Worm (Caenorhabditis elegans) whole organism, young adult: ENCODE data around the gene sft-4.
A peak's percentile ranks its signal among the peaks of the same experiment; 100 is the strongest.

ENCODE experiments used
- B0261.1 ChIP-seq: sonication (generic microtip); optimal IDR thresholded peaks from 2 replicates; lab custom pipeline; 2016; ENCODE audit warnings: mild to moderate bottlenecking, missing genetic modification characterization, moderate library complexity, missing compliant biosample characterization
- C17E4.6 ChIP-seq: fragments of 200-800 bp; sonication (Bioruptor generic); IDR thresholded peaks from 2 replicates; pipeline ENCODE4 v1.3.6; 2022; ENCODE audit warnings: missing genetic modification reagents, missing genetic modification characterization, missing compliant biosample characterization
- F22D6.2 ChIP-seq: sonication (generic microtip); optimal IDR thresholded peaks from 2 replicates; lab custom pipeline; 2016; ENCODE audit warnings: mild to moderate bottlenecking, missing genetic modification characterization, missing compliant biosample characterization
- F33H1.4 ChIP-seq: fragments of 200-800 bp; sonication (Bioruptor generic); IDR thresholded peaks from 2 replicates; pipeline ENCODE4 v1.3.6; 2022; ENCODE audit warnings: missing genetic modification reagents, missing genetic modification characterization, missing compliant biosample characterization
- F57A8.1 ChIP-seq: fragments of 200-800 bp; sonication (Bioruptor generic); optimal IDR thresholded peaks from 2 replicates; lab custom pipeline; 2018; ENCODE audit warnings: mild to moderate bottlenecking, missing genetic modification characterization, moderate library complexity, missing compliant biosample characterization
- K11D2.4 ChIP-seq: fragments of 200-800 bp; sonication (Bioruptor generic); IDR thresholded peaks from 2 replicates; pipeline ENCODE4 v1.3.6; 2022; ENCODE audit warnings: missing genetic modification reagents, missing genetic modification characterization, missing compliant biosample characterization
- Y53G8AR.9 ChIP-seq: fragments of 200-800 bp; sonication (Bioruptor generic); conservative IDR thresholded peaks from 2 replicates; pipeline ENCODE4 v1.3.6; 2022; ENCODE audit warnings: missing genetic modification reagents, missing genetic modification characterization, missing compliant biosample characterization
- ZK185.1 ChIP-seq: sonication (generic microtip); optimal IDR thresholded peaks from 2 replicates; lab custom pipeline; 2016; ENCODE audit warnings: mild to moderate bottlenecking, missing genetic modification characterization, missing compliant biosample characterization; ENCODE audit not compliant: poor library complexity, severe bottlenecking
- atf-7 ChIP-seq: sonication (generic microtip); optimal IDR thresholded peaks from 2 replicates; lab custom pipeline; 2017; ENCODE audit warnings: mild to moderate bottlenecking, missing genetic modification characterization, missing compliant biosample characterization
- attf-5 ChIP-seq: fragments of 200-800 bp; sonication (Bioruptor generic); optimal IDR thresholded peaks from 2 replicates; lab custom pipeline; 2018; ENCODE audit warnings: mild to moderate bottlenecking, missing genetic modification characterization, missing compliant biosample characterization
- bed-2 ChIP-seq: fragments of 200-800 bp; sonication (Bioruptor generic); IDR thresholded peaks from 2 replicates; pipeline ENCODE4 v1.3.6; 2022; ENCODE audit warnings: missing genetic modification reagents, missing genetic modification characterization, missing compliant biosample characterization
- ceh-100 ChIP-seq: fragments of 200-800 bp; sonication (Bioruptor generic); IDR thresholded peaks from 2 replicates; pipeline ENCODE4 v1.3.6; 2022; ENCODE audit warnings: missing genetic modification reagents, missing genetic modification characterization, missing compliant biosample characterization
- ceh-27 ChIP-seq: fragments of 200-800 bp; sonication (Bioruptor generic); optimal IDR thresholded peaks from 2 replicates; lab custom pipeline; 2018; ENCODE audit warnings: mild to moderate bottlenecking, missing genetic modification characterization, moderate library complexity, missing compliant biosample characterization
- ceh-58 ChIP-seq: fragments of 200-800 bp; sonication (Bioruptor generic); IDR thresholded peaks from 2 replicates; pipeline ENCODE4 v1.3.6; 2022; ENCODE audit warnings: missing genetic modification characterization, missing compliant biosample characterization
- die-1 ChIP-seq: sonication (generic microtip); optimal IDR thresholded peaks from 2 replicates; lab custom pipeline; 2016; ENCODE audit warnings: missing genotype, mild to moderate bottlenecking, missing genetic modification characterization, missing compliant biosample characterization
- dox-1 ChIP-seq: fragments of 200-800 bp; sonication (Bioruptor generic); IDR thresholded peaks from 2 replicates; pipeline ENCODE4 v1.3.6; 2022; ENCODE audit warnings: missing genetic modification reagents, missing genetic modification characterization, missing compliant biosample characterization
- efl-1 ChIP-seq: fragments of 150-350 bp; optimal IDR thresholded peaks from 2 replicates; lab custom pipeline; 2014; ENCODE audit warnings: missing biosample characterization, missing genetic modification reagents, missing genetic modification characterization
- egl-18 ChIP-seq: fragments of 200-800 bp; sonication (Bioruptor generic); IDR thresholded peaks from 2 replicates; pipeline ENCODE4 v1.3.6; 2022; ENCODE audit warnings: missing genetic modification reagents, missing genetic modification characterization, missing compliant biosample characterization
- fkh-3 ChIP-seq: sonication (generic microtip); optimal IDR thresholded peaks from 2 replicates; lab custom pipeline; 2016; ENCODE audit warnings: mild to moderate bottlenecking, missing genetic modification characterization, missing compliant biosample characterization
- gei-17 ChIP-seq: fragments of 200-800 bp; sonication (Bioruptor generic); optimal IDR thresholded peaks from 2 replicates; lab custom pipeline; 2018; ENCODE audit warnings: mild to moderate bottlenecking, missing genetic modification characterization, missing compliant biosample characterization
- hlh-12 ChIP-seq: sonication (generic microtip); optimal IDR thresholded peaks from 2 replicates; lab custom pipeline; 2016; ENCODE audit warnings: missing genetic modification characterization, missing compliant biosample characterization
- hlh-26 ChIP-seq: fragments of 200-800 bp; sonication (Bioruptor generic); conservative IDR thresholded peaks from 2 replicates; pipeline ENCODE4 v1.3.6; 2022; ENCODE audit warnings: missing genetic modification reagents, missing genetic modification characterization, missing compliant biosample characterization
- hmg-1.2 ChIP-seq: fragments of 200-800 bp; sonication (Bioruptor generic); IDR thresholded peaks from 2 replicates; pipeline ENCODE4 v1.3.6; 2022; ENCODE audit warnings: missing genetic modification reagents, missing genetic modification characterization, missing compliant biosample characterization
- lag-1 ChIP-seq: fragments of 200-800 bp; sonication (Bioruptor generic); IDR thresholded peaks from 2 replicates; pipeline ENCODE4 v1.3.6; 2022; ENCODE audit warnings: missing genetic modification reagents, missing genetic modification characterization, missing compliant biosample characterization
- let-526 ChIP-seq: fragments of 200-800 bp; sonication (Bioruptor generic); IDR thresholded peaks from 2 replicates; pipeline ENCODE4 v1.3.6; 2022; ENCODE audit warnings: missing genetic modification reagents, missing genetic modification characterization, missing compliant biosample characterization
- let-607 ChIP-seq, 2 experiments: fragments of 200-800 bp in 1 of 2; sonication (Bioruptor generic) in 1 of 2; sonication (generic microtip) in 1 of 2; optimal IDR thresholded peaks; 2 replicates each; lab custom pipeline; 2016 to 2018; ENCODE audit warnings: mild to moderate bottlenecking in 2 of 2, missing compliant biosample characterization in 2 of 2, missing genetic modification characterization in 2 of 2, moderate library complexity in 2 of 2, missing genotype in 1 of 2
- lin-40 ChIP-seq: sonication (generic microtip); optimal IDR thresholded peaks from 2 replicates; lab custom pipeline; 2016; ENCODE audit warnings: missing genetic modification characterization, mild to moderate bottlenecking, missing compliant biosample characterization, missing genotype, missing genetic modification reagents
- lir-1 ChIP-seq: fragments of 200-800 bp; sonication (Bioruptor generic); conservative IDR thresholded peaks from 2 replicates; pipeline ENCODE4 v1.3.6; 2022; ENCODE audit warnings: missing genetic modification reagents, missing genetic modification characterization, missing compliant biosample characterization
- lsl-1 ChIP-seq: fragments of 200-800 bp; sonication (Bioruptor generic); optimal IDR thresholded peaks from 2 replicates; lab custom pipeline; 2018; ENCODE audit warnings: mild to moderate bottlenecking, missing genetic modification characterization, moderate library complexity, missing compliant biosample characterization
- lsy-27 ChIP-seq: sonication (generic microtip); optimal IDR thresholded peaks from 2 replicates; lab custom pipeline; 2017; ENCODE audit warnings: missing genetic modification characterization, mild to moderate bottlenecking, missing compliant biosample characterization, antibody characterized with exemption, missing genotype, borderline replicate concordance; ENCODE audit not compliant: insufficient read depth
- mes-4 ChIP-seq: sonication (generic microtip); optimal IDR thresholded peaks from 2 replicates; lab custom pipeline; 2016; ENCODE audit warnings: missing genotype, missing genetic modification characterization, missing compliant biosample characterization
- mxl-1 ChIP-seq: sonication (generic microtip); optimal IDR thresholded peaks from 2 replicates; lab custom pipeline; 2016; ENCODE audit warnings: missing genetic modification characterization, missing compliant biosample characterization
- nhr-120 ChIP-seq: fragments of 200-800 bp; sonication (Bioruptor generic); IDR thresholded peaks from 2 replicates; pipeline ENCODE4 v1.3.6; 2022; ENCODE audit warnings: missing genetic modification characterization, missing compliant biosample characterization
- nhr-179 ChIP-seq: sonication (generic microtip); optimal IDR thresholded peaks from 2 replicates; lab custom pipeline; 2016; ENCODE audit warnings: mild to moderate bottlenecking, missing genetic modification characterization, missing compliant biosample characterization
- nhr-80 ChIP-seq: sonication (generic microtip); optimal IDR thresholded peaks from 2 replicates; lab custom pipeline; 2016; ENCODE audit warnings: missing genetic modification characterization, missing compliant biosample characterization
- nhr-90 ChIP-seq: sonication (generic microtip); optimal IDR thresholded peaks from 2 replicates; lab custom pipeline; 2016; ENCODE audit warnings: missing genotype, mild to moderate bottlenecking, missing genetic modification characterization, missing compliant biosample characterization
- pbrm-1 ChIP-seq: fragments of 200-800 bp; sonication (Bioruptor generic); IDR thresholded peaks from 2 replicates; pipeline ENCODE4 v1.3.6; 2022; ENCODE audit warnings: missing genetic modification reagents, missing genetic modification characterization, missing compliant biosample characterization
- rec-8 ChIP-seq, 2 experiments: sonication (generic microtip); optimal IDR thresholded peaks; 2 replicates each; lab custom pipeline; 2016; ENCODE audit warnings: mild to moderate bottlenecking in 2 of 2, missing genetic modification characterization in 2 of 2, missing genetic modification reagents in 2 of 2, missing genotype in 2 of 2, missing biosample characterization in 1 of 2, missing compliant biosample characterization in 1 of 2, moderate library complexity in 1 of 2
- sdz-38 ChIP-seq: sonication (generic microtip); optimal IDR thresholded peaks from 2 replicates; lab custom pipeline; 2016; ENCODE audit warnings: missing genotype, missing genetic modification characterization, missing compliant biosample characterization
- snpc-3.4 ChIP-seq: sonication (generic microtip); optimal IDR thresholded peaks from 2 replicates; lab custom pipeline; 2017; ENCODE audit warnings: missing genetic modification characterization, mild to moderate bottlenecking, missing compliant biosample characterization, antibody characterized with exemption, moderate library complexity, missing genotype, missing genetic modification reagents
- snpc-4 ChIP-seq, 5 experiments: fragments of 150-350 bp in 1 of 5; sonication (generic microtip) in 4 of 5; optimal IDR thresholded peaks; 2 replicates each; lab custom pipeline; 2014 to 2018; ENCODE audit warnings: missing genetic modification characterization in 5 of 5, missing biosample characterization in 3 of 5, antibody characterized with exemption in 2 of 5, mild to moderate bottlenecking in 2 of 5, missing compliant biosample characterization in 2 of 5, missing genotype in 2 of 5, moderate library complexity in 2 of 5, missing genetic modification reagents in 1 of 5
- tbp1 ChIP-seq: fragments of 200-800 bp; sonication (Bioruptor generic); optimal IDR thresholded peaks from 2 replicates; lab custom pipeline; 2018; ENCODE audit warnings: mild to moderate bottlenecking, missing genetic modification characterization, missing compliant biosample characterization
- tbx-9 ChIP-seq: sonication (generic microtip); optimal IDR thresholded peaks from 2 replicates; lab custom pipeline; 2016; ENCODE audit warnings: borderline replicate concordance, missing genetic modification characterization, inconsistent platforms, missing compliant biosample characterization
- unc-130 ChIP-seq: sonication (generic microtip); optimal IDR thresholded peaks from 2 replicates; lab custom pipeline; 2016; ENCODE audit warnings: missing genetic modification reagents, missing genetic modification characterization, missing compliant biosample characterization
- zim-3 ChIP-seq: sonication (generic microtip); optimal IDR thresholded peaks from 2 replicates; lab custom pipeline; 2017; ENCODE audit warnings: mild to moderate bottlenecking, missing genetic modification characterization, moderate library complexity, missing compliant biosample characterization
- ztf-18 ChIP-seq: sonication (generic microtip); optimal IDR thresholded peaks from 2 replicates; lab custom pipeline; 2016; ENCODE audit warnings: missing genotype, mild to moderate bottlenecking, missing genetic modification characterization, missing compliant biosample characterization
- ztf-22 ChIP-seq: fragments of 200-800 bp; sonication (Bioruptor generic); optimal IDR thresholded peaks from 2 replicates; lab custom pipeline; 2018; ENCODE audit warnings: mild to moderate bottlenecking, missing genetic modification characterization, moderate library complexity, missing compliant biosample characterization
- ztf-26 ChIP-seq: sonication (generic microtip); optimal IDR thresholded peaks from 2 replicates; lab custom pipeline; 2017; ENCODE audit warnings: missing genetic modification characterization, missing compliant biosample characterization
- ztf-6 ChIP-seq: fragments of 200-800 bp; sonication (Bioruptor generic); IDR thresholded peaks from 2 replicates; pipeline ENCODE4 v1.3.6; 2022; ENCODE audit warnings: missing genetic modification reagents, missing genetic modification characterization, missing compliant biosample characterization

sft-4 gene

DNA sequence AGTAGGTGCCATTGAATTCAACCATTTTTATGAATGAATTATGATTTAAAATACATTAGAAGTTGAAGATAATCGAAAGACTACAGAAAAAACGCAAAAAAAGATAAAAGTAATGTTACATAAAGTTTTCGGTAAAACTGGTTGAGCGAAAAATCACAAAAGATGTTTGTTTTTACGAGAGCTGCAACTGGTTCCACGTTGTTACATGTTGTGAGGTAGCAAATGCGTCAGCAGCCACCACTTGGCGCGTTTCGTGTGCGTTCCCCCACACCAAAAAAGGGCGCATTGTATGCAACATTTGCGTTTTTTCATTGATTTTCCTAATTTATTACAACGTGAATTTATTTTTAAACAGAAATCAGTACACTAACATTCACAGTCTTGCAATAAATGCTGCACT lies 1.6 kb upstream of the sft-4 start, which contains the start of gene gakh-1 (continued):
- no peak for TF ChIP-seq mxl-1 (tag; lab: Kevin White, UChicago)
- TF ChIP-seq lir-1 = no peak
- no peak for TF ChIP-seq ztf-22 (GFP tag; lab: Kevin White, UChicago)
- TF ChIP-seq ceh-27 (GFP tag; lab: Kevin White, UChicago) = no peak
- no peak for TF ChIP-seq fkh-3
- no peak for TF ChIP-seq unc-130 (GFP tag; lab: Kevin White, UChicago)
- no peak for TF ChIP-seq bed-2 (GFP tag; lab: Robert Waterston, UW)
- TF ChIP-seq hlh-26 (GFP tag; lab: Robert Waterston, UW) = no peak
- TF ChIP-seq nhr-120 = no peak
- no peak for TF ChIP-seq hlh-12 (tag; lab: Kevin White, UChicago)
- TF ChIP-seq let-526 = no peak
- TF ChIP-seq ztf-6 (GFP tag; lab: Robert Waterston, UW) = no peak
- TF ChIP-seq B0261.1 (tag; lab: Kevin White, UChicago) = no peak
- peak; percentile 92 for TF ChIP-seq ztf-18
- TF ChIP-seq Y53G8AR.9 (GFP tag; lab: Robert Waterston, UW) = no peak
- no peak for TF ChIP-seq rec-8 (tag; optimal IDR thresholded peaks at IDR 0.05; lab: Kevin White, UChicago)
- TF ChIP-seq F22D6.2 = peak; percentile 10
- no peak for TF ChIP-seq snpc-4 (GFP tag; optimal IDR thresholded peaks at IDR 0.05; lab: Kevin White, UChicago)
- TF ChIP-seq snpc-4 (tag; optimal IDR thresholded peaks at IDR 0.05; lab: Kevin White, UChicago) = no peak
- no peak for TF ChIP-seq atf-7
- no peak for TF ChIP-seq egl-18 (GFP tag; lab: Robert Waterston, UW)
- TF ChIP-seq nhr-90 (tag; lab: Kevin White, UChicago) = no peak
- no peak for TF ChIP-seq lsy-27
- no peak for TF ChIP-seq efl-1
- no peak for TF ChIP-seq ceh-100 (GFP tag; lab: Robert Waterston, UW)
- peak; percentile 57 for TF ChIP-seq nhr-80 (tag; lab: Kevin White, UChicago)
- no peak for TF ChIP-seq lsl-1 (GFP tag; lab: Kevin White, UChicago)
- no peak for TF ChIP-seq tbx-9 (tag; lab: Kevin White, UChicago)
- TF ChIP-seq let-607 (tag; optimal IDR thresholded peaks at IDR 0.05; lab: Kevin White, UChicago) = peak; percentile 96 to 97
- no peak for TF ChIP-seq hmg-1.2
- peak; percentile 69; the same call in 1 of the 2 replicates for TF ChIP-seq K11D2.4
- peak; percentile 12 for TF ChIP-seq attf-5
- TF ChIP-seq ZK185.1 (tag; lab: Kevin White, UChicago) = no peak
- peak; percentile 48 for TF ChIP-seq dox-1 (GFP tag; lab: Robert Waterston, UW)
- no peak for TF ChIP-seq C17E4.6
- TF ChIP-seq pbrm-1 (GFP tag; lab: Robert Waterston, UW) = peak; percentile 53; the same call in 1 of the 2 replicates
- no peak for TF ChIP-seq zim-3 (tag; lab: Kevin White, UChicago)
- TF ChIP-seq lin-40 = peak; percentile 68
- no peak for TF ChIP-seq nhr-179 (tag; lab: Kevin White, UChicago)
- peak; percentile 2 for TF ChIP-seq gei-17 (GFP tag; lab: Kevin White, UChicago)
- no peak for TF ChIP-seq ceh-58 (GFP tag; lab: Robert Waterston, UW)
- TF ChIP-seq sdz-38 = no peak
- TF ChIP-seq F57A8.1 = no peak
- no peak for TF ChIP-seq F33H1.4 (GFP tag; lab: Robert Waterston, UW)
- TF ChIP-seq tbp1 = no peak
- no peak for TF ChIP-seq snpc-3.4 (tag; lab: Kevin White, UChicago)
- TF ChIP-seq ztf-26 (tag; lab: Kevin White, UChicago) = no peak
- TF ChIP-seq die-1 (tag; lab: Kevin White, UChicago) = no peak
- no peak for TF ChIP-seq mes-4
- no peak for TF ChIP-seq lag-1 (GFP tag; lab: Robert Waterston, UW)
